Fruit fly (Drosophila melanogaster): Measurements from ENCODE around the gene CG2444.
"Not testable (repeated sequence)": the region's sequence is repeated elsewhere in the genome, so short reads cannot be mapped to it uniquely, and the experiment has no call there.

The CG2444 gene

DNA sequence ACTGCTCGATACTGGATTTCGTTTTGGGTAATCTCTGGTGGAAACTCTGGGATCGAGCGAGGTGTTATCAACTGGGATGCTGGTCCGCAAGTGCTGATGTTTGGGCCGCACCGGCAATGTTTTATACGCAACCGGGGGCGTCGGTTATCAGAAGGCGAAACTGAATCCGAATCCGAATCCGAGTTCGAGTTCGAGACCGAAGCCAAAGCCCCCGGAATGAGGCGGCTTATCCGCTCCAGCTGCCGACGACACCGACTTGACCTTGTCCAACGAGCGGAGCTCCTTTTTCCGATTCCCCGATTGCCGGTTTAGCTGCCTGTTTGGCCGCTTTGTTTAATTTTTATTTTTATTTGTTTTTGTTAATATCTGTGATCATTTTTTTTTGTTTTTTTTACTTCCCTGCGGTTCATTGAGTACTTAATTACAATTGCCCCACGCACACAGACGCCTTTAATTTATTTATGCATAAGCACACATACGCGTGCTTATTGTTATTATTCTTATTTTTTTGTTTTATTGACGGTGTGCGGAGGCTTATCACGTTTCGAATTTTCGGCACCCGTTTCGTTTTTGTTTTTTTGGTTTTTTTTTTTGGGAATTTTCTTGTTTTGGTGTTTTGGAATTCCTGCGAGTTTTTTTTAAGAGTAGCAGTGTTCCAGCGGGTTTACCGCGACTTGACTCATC, at the start of gene CG2444:
Gene CG2444, minus strand, starts transcription at position 372 of the 684 bp plus-strand sequence.
- TF ChIP-seq CG13204 (GFP tag; optimal IDR thresholded peaks at IDR 0.05) (no peak), Pif1B (GFP tag; optimal IDR thresholded peaks at IDR 0.05) (no peak), CG15710 (tag; optimal IDR thresholded peaks at IDR 0.05) (no peak), CG4496 (GFP tag; IDR thresholded peaks at IDR 0.05) (no peak), CG32121 (GFP tag; IDR thresholded peaks at IDR 0.05) (no peak), fd96Ca (GFP tag; IDR thresholded peaks at IDR 0.05) (no peak), EcR (GFP tag; optimal IDR thresholded peaks at IDR 0.05) (peak; percentile 28), Ets98B (GFP tag; IDR thresholded peaks at IDR 0.05) (no peak), Snoo (tag; optimal IDR thresholded peaks at IDR 0.05) (peak; percentile 26), CG34367 (tag; optimal IDR thresholded peaks at IDR 0.05) (no peak), CG10348 (GFP tag; IDR thresholded peaks at IDR 0.05) (no peak), CG17806 (tag; optimal IDR thresholded peaks at IDR 0.05) (no peak), CG12605 (GFP tag; IDR thresholded peaks at IDR 0.05) (no peak), CG9948 (tag; optimal IDR thresholded peaks at IDR 0.05) (no peak), rn (GFP tag; IDR thresholded peaks at IDR 0.05) (no peak)

DNA sequence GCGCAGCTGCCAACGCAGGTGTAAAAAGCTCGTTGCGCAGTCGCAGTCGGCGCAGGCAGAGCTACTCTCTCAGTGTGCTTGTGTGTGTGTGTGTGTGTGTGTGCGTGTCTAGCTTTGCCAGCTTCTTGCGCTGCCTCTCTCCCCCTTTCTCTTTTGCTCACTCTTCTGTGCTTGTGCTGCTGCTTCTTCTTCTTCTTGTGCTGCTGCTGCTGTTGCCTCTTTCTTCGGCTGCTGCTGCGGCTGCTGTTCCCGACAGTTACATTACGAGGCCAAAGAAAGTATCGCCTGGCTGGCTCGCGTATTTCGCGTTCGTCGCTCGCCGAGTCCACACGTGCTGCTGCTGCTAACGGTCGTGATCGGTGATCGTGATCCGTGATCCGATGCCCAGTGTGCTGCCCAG, 48.9 kb upstream of the CG2444 start, which contains the start of gene m:
Gene m, plus strand, starts transcription at position 301 of the 400 bp plus-strand sequence.
- TF ChIP-seq Pif1B (GFP tag; optimal IDR thresholded peaks at IDR 0.05); rn (GFP tag; IDR thresholded peaks at IDR 0.05); Pif1A (GFP tag; optimal IDR thresholded peaks at IDR 0.05): not testable (repeated sequence)

DNA sequence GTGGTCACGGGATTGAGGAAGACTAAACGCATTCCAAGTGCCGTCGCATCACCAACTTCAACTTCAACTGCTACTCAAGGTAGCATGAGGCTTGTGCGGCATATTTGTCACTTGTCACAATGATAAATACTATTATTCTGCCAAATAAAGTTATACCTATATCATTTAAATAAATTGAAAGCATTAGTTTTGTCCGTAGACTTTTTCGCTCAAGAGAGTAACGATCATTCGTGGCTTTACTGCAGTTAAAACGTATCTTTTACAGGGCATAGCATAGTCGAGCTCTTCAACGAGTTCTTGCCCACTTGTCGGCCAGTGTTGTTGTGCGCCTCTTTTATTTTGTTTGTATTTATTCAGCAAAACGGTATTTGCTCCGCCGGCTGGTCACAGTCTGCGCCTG, 31.3 kb upstream of the CG2444 start:
- TF ChIP-seq CG8301 (tag; optimal IDR thresholded peaks at IDR 0.05): peak; percentile 73
- TF ChIP-seq D1 (tag; optimal IDR thresholded peaks at IDR 0.05): no peak
- TF ChIP-seq CG14655 (GFP tag; optimal IDR thresholded peaks at IDR 0.05): peak; percentile 74
- TF ChIP-seq Pif1B (GFP tag; optimal IDR thresholded peaks at IDR 0.05): peak; percentile 17
- peak; percentile 32 for TF ChIP-seq Pif1A (GFP tag; optimal IDR thresholded peaks at IDR 0.05)
- TF ChIP-seq CG4496 (GFP tag; IDR thresholded peaks at IDR 0.05): peak; percentile 54; the same call in 1 of the 3 replicates
- peak; percentile 49; the same call in 2 of the 3 replicates for TF ChIP-seq fd96Ca (GFP tag; IDR thresholded peaks at IDR 0.05)
- no peak for TF ChIP-seq CG12605 (GFP tag; IDR thresholded peaks at IDR 0.05)
- no peak for TF ChIP-seq CG9948 (tag; optimal IDR thresholded peaks at IDR 0.05)
- TF ChIP-seq gl (tag; optimal IDR thresholded peaks at IDR 0.05): no peak
- TF ChIP-seq Ets98B (GFP tag; IDR thresholded peaks at IDR 0.05): peak; percentile 50
- no peak for TF ChIP-seq CG10348 (GFP tag; IDR thresholded peaks at IDR 0.05)
- no peak for TF ChIP-seq CG17806 (tag; optimal IDR thresholded peaks at IDR 0.05)
- TF ChIP-seq Snoo (tag; optimal IDR thresholded peaks at IDR 0.05): no peak
- no peak for TF ChIP-seq CG32121 (GFP tag; IDR thresholded peaks at IDR 0.05)

DNA sequence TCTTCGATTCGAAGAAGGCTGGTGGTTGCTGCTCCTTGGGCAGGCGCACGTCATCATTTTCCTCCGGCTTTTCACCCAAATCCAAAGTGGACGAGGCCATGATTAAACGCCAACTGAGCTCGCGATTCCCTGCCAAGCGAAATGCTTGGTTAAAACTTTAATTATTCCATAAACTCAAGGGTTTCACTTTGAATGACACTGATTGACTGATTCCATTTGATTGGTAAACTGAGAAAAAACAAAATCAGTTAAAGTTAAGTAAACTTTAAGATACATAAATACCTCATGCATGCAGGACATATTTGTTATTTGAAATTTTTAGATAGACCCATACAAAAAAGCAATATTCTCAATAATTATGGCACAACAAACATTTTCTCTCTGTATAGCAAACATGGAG, 28.7 kb upstream of the CG2444 start, which contains the start of gene inaF-A:
Gene inaF-A, minus strand, starts transcription at position 101 of the 400 bp plus-strand sequence.
- TF ChIP-seq CG17806 (tag; optimal IDR thresholded peaks at IDR 0.05): no peak
- no peak for TF ChIP-seq gl (tag; optimal IDR thresholded peaks at IDR 0.05)
- no peak for TF ChIP-seq Pif1B (GFP tag; optimal IDR thresholded peaks at IDR 0.05)
- no peak for TF ChIP-seq Snoo (tag; optimal IDR thresholded peaks at IDR 0.05)
- TF ChIP-seq Pif1A (GFP tag; optimal IDR thresholded peaks at IDR 0.05): no peak
- TF ChIP-seq CG14655 (GFP tag; optimal IDR thresholded peaks at IDR 0.05): peak; percentile 22
- TF ChIP-seq CG34367 (tag; optimal IDR thresholded peaks at IDR 0.05): no peak
- peak; percentile 16 for TF ChIP-seq CG8301 (tag; optimal IDR thresholded peaks at IDR 0.05)

DNA sequence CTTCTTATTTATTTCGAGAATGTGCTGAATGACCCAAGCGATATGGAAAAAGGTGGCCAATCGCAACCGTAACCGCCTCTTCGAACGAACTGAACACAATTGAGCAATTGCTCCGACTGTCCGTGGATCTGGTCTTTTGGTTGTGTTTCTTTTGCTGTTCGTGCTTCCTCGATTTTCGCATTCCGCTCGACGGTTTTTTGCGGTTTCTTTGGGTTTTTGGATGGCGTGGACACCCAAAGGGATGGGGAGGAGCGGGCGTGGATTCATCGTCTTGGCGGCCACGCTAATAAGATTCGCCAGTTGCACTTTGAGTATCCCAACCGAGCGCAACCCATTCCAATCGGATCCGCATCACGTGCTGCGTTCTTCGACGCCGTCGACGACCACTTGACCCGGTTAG, 27.6 kb upstream of the CG2444 start, which contains the start of gene inaF-B:
Gene inaF-B, minus strand, starts transcription at position 101 of the 400 bp plus-strand sequence.
- TF ChIP-seq CG32121 (GFP tag; IDR thresholded peaks at IDR 0.05) (no peak), CG15710 (tag; optimal IDR thresholded peaks at IDR 0.05) (no peak), CG8301 (tag; optimal IDR thresholded peaks at IDR 0.05) (no peak), CG13204 (GFP tag; optimal IDR thresholded peaks at IDR 0.05) (no peak)

DNA sequence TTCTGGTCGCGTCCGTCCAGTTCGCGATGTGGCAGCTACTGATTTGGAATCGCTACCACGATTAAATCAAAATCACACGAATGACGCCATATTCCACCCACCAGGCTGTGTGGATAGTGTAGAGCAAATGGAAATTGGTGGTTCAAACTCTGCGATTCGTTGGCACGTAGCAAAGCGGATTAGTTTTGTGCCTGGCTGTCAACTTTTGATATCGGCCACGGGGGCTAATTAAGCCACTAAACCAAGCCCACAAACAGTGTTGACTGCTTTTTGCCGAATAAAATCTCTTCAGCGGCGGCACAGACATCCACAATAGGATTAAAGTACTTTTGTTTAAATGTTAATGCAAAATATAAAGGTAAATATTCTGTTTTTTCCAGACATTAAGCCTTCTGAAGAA, 26.6 kb upstream of the CG2444 start, which contains the start of gene inaF-C:
Gene inaF-C, minus strand, starts transcription at position 101 of the 400 bp plus-strand sequence.
- TF ChIP-seq Ets98B (GFP tag; IDR thresholded peaks at IDR 0.05) (no peak), Pif1A (GFP tag; optimal IDR thresholded peaks at IDR 0.05) (no peak), gl (tag; optimal IDR thresholded peaks at IDR 0.05) (no peak), CG8301 (tag; optimal IDR thresholded peaks at IDR 0.05) (no peak), CG32121 (GFP tag; IDR thresholded peaks at IDR 0.05) (no peak), D1 (tag; optimal IDR thresholded peaks at IDR 0.05) (no peak), Snoo (tag; optimal IDR thresholded peaks at IDR 0.05) (no peak), EcR (GFP tag; optimal IDR thresholded peaks at IDR 0.05) (no peak), CG8159 (tag; optimal IDR thresholded peaks at IDR 0.05) (no peak), CG15710 (tag; optimal IDR thresholded peaks at IDR 0.05) (no peak), CG4496 (GFP tag; IDR thresholded peaks at IDR 0.05) (no peak), rn (GFP tag; IDR thresholded peaks at IDR 0.05) (no peak)

DNA sequence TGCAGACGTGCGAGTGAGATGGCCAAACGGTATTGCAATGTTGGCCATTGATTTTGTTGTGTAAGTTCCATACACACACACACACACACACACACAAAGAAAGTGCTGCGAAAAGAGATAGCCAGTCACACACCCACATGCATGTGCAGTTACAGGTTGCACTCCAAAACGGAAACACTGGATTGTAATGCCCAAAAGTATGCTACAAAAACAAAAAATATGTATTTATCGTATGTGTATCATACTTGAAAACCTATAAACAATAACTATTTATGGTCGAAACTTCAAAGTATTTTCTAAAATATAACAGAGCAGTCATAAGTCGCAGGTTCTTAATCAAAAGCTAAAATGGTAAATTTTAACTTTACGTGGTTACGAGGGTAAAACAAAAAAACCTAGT, 24.9 kb upstream of the CG2444 start:
- peak; percentile 8 for TF ChIP-seq CG8301 (tag; optimal IDR thresholded peaks at IDR 0.05)
- 0 out of 3 replicates have a peak, but pooled peaks have one; percentile 17 for TF ChIP-seq CG4496 (GFP tag; IDR thresholded peaks at IDR 0.05)
- TF ChIP-seq EcR (GFP tag; optimal IDR thresholded peaks at IDR 0.05): no peak
- no peak for TF ChIP-seq Pif1B (GFP tag; optimal IDR thresholded peaks at IDR 0.05)
- TF ChIP-seq Ets98B (GFP tag; IDR thresholded peaks at IDR 0.05): no peak
- TF ChIP-seq Snoo (tag; optimal IDR thresholded peaks at IDR 0.05): no peak

All from whole organism, pupa.